Fruit fly (Drosophila melanogaster) whole organism, prepupa: Measurements from ENCODE around the gene smp-30.

ENCODE experiments used
- CG10669 ChIP-seq: fragments of 200-800 bp; sonication (Bioruptor generic); optimal IDR thresholded peaks from 3 replicates; lab custom pipeline; 2018; ENCODE audit warnings: missing biosample characterization, mild to moderate bottlenecking, missing genetic modification characterization, moderate library complexity
- CG11294 ChIP-seq: fragments of 200-800 bp; sonication (Bioruptor generic); IDR thresholded peaks from 2 replicates; pipeline ENCODE4 v1.3.6; 2022; ENCODE audit warnings: missing biosample characterization, missing genetic modification characterization
- CG11762 ChIP-seq: fragments of 200-800 bp; sonication (Bioruptor generic); optimal IDR thresholded peaks from 3 replicates; lab custom pipeline; 2016; ENCODE audit warnings: missing biosample characterization, missing genetic modification characterization; ENCODE audit not compliant: insufficient read depth
- CG11902 ChIP-seq: fragments of 200-800 bp; sonication (Bioruptor generic); optimal IDR thresholded peaks from 3 replicates; lab custom pipeline; 2016; ENCODE audit warnings: missing biosample characterization, missing genetic modification characterization
- CG15336 ChIP-seq: fragments of 200-800 bp; sonication (Bioruptor generic); IDR thresholded peaks from 2 replicates; pipeline ENCODE4 v1.3.6; 2022; ENCODE audit warnings: missing biosample characterization, missing genetic modification characterization
- CG1621 ChIP-seq: fragments of 200-800 bp; sonication (Bioruptor generic); optimal IDR thresholded peaks from 3 replicates; lab custom pipeline; 2018; ENCODE audit warnings: missing biosample characterization, mild to moderate bottlenecking, missing genetic modification characterization
- CG16779 ChIP-seq: fragments of 200-800 bp; sonication (Bioruptor generic); optimal IDR thresholded peaks from 3 replicates; lab custom pipeline; 2017; ENCODE audit warnings: missing biosample characterization, mild to moderate bottlenecking, missing genetic modification characterization
- CG3032 ChIP-seq: fragments of 200-800 bp; optimal IDR thresholded peaks from 2 replicates; lab custom pipeline; 2019; ENCODE audit warnings: missing biosample characterization, mild to moderate bottlenecking, missing genetic modification characterization, moderate library complexity
- CG31627 ChIP-seq: fragments of 200-800 bp; sonication (Bioruptor generic); optimal IDR thresholded peaks from 3 replicates; lab custom pipeline; 2016; ENCODE audit warnings: missing biosample characterization, missing genetic modification characterization
- CG32006 ChIP-seq: fragments of 200-800 bp; sonication (Bioruptor generic); optimal IDR thresholded peaks from 3 replicates; lab custom pipeline; 2017; ENCODE audit warnings: missing biosample characterization, mild to moderate bottlenecking, missing genetic modification characterization
- CG34406 ChIP-seq: fragments of 200-800 bp; sonication (Bioruptor generic); optimal IDR thresholded peaks from 3 replicates; lab custom pipeline; 2016; ENCODE audit warnings: missing biosample characterization, missing genetic modification characterization
- CG6163 ChIP-seq: fragments of 200-800 bp; sonication (Bioruptor generic); IDR thresholded peaks from 3 replicates; pipeline ENCODE4 v1.3.6; 2022; ENCODE audit warnings: missing biosample characterization, missing genetic modification characterization
- CG6276 ChIP-seq: fragments of 200-800 bp; sonication (Bioruptor generic); optimal IDR thresholded peaks from 2 replicates; lab custom pipeline; 2017; ENCODE audit warnings: missing biosample characterization, mild to moderate bottlenecking, missing genetic modification characterization
- CG6792 ChIP-seq: fragments of 200-800 bp; sonication (Bioruptor generic); optimal IDR thresholded peaks from 3 replicates; lab custom pipeline; 2016; ENCODE audit warnings: missing biosample characterization, missing genetic modification characterization
- CG6808 ChIP-seq: fragments of 200-800 bp; sonication (Bioruptor generic); optimal IDR thresholded peaks from 3 replicates; lab custom pipeline; 2017; ENCODE audit warnings: missing biosample characterization, missing genetic modification characterization, mild to moderate bottlenecking, moderate library complexity, missing genetic modification reagents
- CG6854 ChIP-seq: fragments of 200-800 bp; sonication (Bioruptor generic); optimal IDR thresholded peaks from 2 replicates; lab custom pipeline; 2017; ENCODE audit warnings: missing biosample characterization, mild to moderate bottlenecking, missing genetic modification characterization
- CG7368 ChIP-seq: fragments of 200-800 bp; sonication (Bioruptor generic); optimal IDR thresholded peaks from 3 replicates; lab custom pipeline; 2016; ENCODE audit warnings: missing biosample characterization, missing genetic modification characterization
- CG8119 ChIP-seq: fragments of 200-800 bp; sonication (Bioruptor generic); IDR thresholded peaks from 3 replicates; pipeline ENCODE4 v1.3.6; 2022; ENCODE audit warnings: missing biosample characterization, missing genetic modification characterization
- CG8632 ChIP-seq: fragments of 200-800 bp; sonication (Bioruptor generic); optimal IDR thresholded peaks from 3 replicates; lab custom pipeline; 2016; ENCODE audit warnings: missing biosample characterization, missing genetic modification characterization
- CG9139 ChIP-seq: fragments of 200-800 bp; sonication (Bioruptor generic); optimal IDR thresholded peaks from 3 replicates; lab custom pipeline; 2017; ENCODE audit warnings: missing biosample characterization, mild to moderate bottlenecking, missing genetic modification characterization
- Eip75B ChIP-seq: fragments of 200-800 bp; sonication (Bioruptor generic); optimal IDR thresholded peaks from 3 replicates; lab custom pipeline; 2016; ENCODE audit warnings: missing biosample characterization, missing genetic modification characterization
- Eip78C ChIP-seq: fragments of 200-800 bp; sonication (Bioruptor generic); peaks from one replicate; lab custom pipeline; 2016; ENCODE audit warnings: missing biosample characterization, missing genetic modification characterization
- Eip93F ChIP-seq: fragments of 200-800 bp; sonication (Bioruptor generic); optimal IDR thresholded peaks from 2 replicates; lab custom pipeline; 2016; ENCODE audit warnings: missing biosample characterization, mild to moderate bottlenecking, missing genetic modification characterization
- Gug ChIP-seq: fragments of 200-800 bp; sonication (Bioruptor generic); IDR thresholded peaks from 2 replicates; pipeline ENCODE4 v1.3.6; 2022; ENCODE audit warnings: missing biosample characterization, missing genetic modification characterization
- Hr38 ChIP-seq: sonication (Bioruptor generic); optimal IDR thresholded peaks from 2 replicates; lab custom pipeline; 2016; ENCODE audit warnings: missing biosample characterization, missing genetic modification characterization
- Hr39 ChIP-seq: fragments of 200-800 bp; sonication (Bioruptor generic); optimal IDR thresholded peaks from 2 replicates; lab custom pipeline; 2016; ENCODE audit warnings: missing biosample characterization, missing genetic modification characterization
- Hr4 ChIP-seq: fragments of 200-800 bp; sonication (Bioruptor generic); optimal IDR thresholded peaks from 3 replicates; lab custom pipeline; 2016; ENCODE audit warnings: missing biosample characterization, missing genetic modification characterization
- Lpt ChIP-seq: fragments of 200-800 bp; sonication (Bioruptor generic); optimal IDR thresholded peaks from 3 replicates; lab custom pipeline; 2016; ENCODE audit warnings: missing biosample characterization, missing genetic modification characterization
- OdsH ChIP-seq: fragments of 200-800 bp; sonication (Bioruptor generic); optimal IDR thresholded peaks from 3 replicates; lab custom pipeline; 2016; ENCODE audit warnings: missing biosample characterization, missing genetic modification characterization
- Smox ChIP-seq: fragments of 200-800 bp; sonication (Bioruptor generic); optimal IDR thresholded peaks from 3 replicates; lab custom pipeline; 2016; ENCODE audit warnings: missing biosample characterization, missing genetic modification characterization
- Sox102F ChIP-seq: fragments of 200-800 bp; sonication (Bioruptor generic); optimal IDR thresholded peaks from 2 replicates; lab custom pipeline; 2016; ENCODE audit warnings: missing biosample characterization, mild to moderate bottlenecking, missing genetic modification characterization
- Sox14 ChIP-seq: fragments of 200-800 bp; sonication (Bioruptor generic); optimal IDR thresholded peaks from 3 replicates; lab custom pipeline; 2016; ENCODE audit warnings: missing biosample characterization, missing genetic modification characterization
- Sox15 ChIP-seq: fragments of 200-800 bp; sonication (Bioruptor generic); optimal IDR thresholded peaks from 3 replicates; lab custom pipeline; 2016; ENCODE audit warnings: missing biosample characterization, missing genetic modification characterization
- achi ChIP-seq: fragments of 200-800 bp; sonication (Bioruptor generic); optimal IDR thresholded peaks from 3 replicates; lab custom pipeline; 2016; ENCODE audit warnings: missing biosample characterization, missing genetic modification characterization
- cyc ChIP-seq: fragments of 200-800 bp; sonication (Bioruptor generic); optimal IDR thresholded peaks from 3 replicates; lab custom pipeline; 2016; ENCODE audit warnings: missing biosample characterization, missing genetic modification characterization
- dac ChIP-seq: fragments of 200-800 bp; sonication (Bioruptor generic); optimal IDR thresholded peaks from 2 replicates; lab custom pipeline; 2017; ENCODE audit warnings: missing biosample characterization, mild to moderate bottlenecking, missing genetic modification characterization
- dsx ChIP-seq: fragments of 200-800 bp; optimal IDR thresholded peaks from 3 replicates; lab custom pipeline; 2019; ENCODE audit warnings: missing biosample characterization, mild to moderate bottlenecking, missing genetic modification characterization, moderate library complexity; ENCODE audit not compliant: poor library complexity, severe bottlenecking
- eg ChIP-seq: fragments of 200-800 bp; sonication (Bioruptor generic); IDR thresholded peaks from 3 replicates; pipeline ENCODE4 v1.3.6; 2022; ENCODE audit warnings: missing biosample characterization, missing genetic modification characterization
- esn ChIP-seq: fragments of 200-800 bp; sonication (Bioruptor generic); optimal IDR thresholded peaks from 2 replicates; lab custom pipeline; 2016; ENCODE audit warnings: missing biosample characterization, mild to moderate bottlenecking, missing genetic modification characterization, moderate library complexity
- fd59A ChIP-seq: fragments of 200-800 bp; sonication (Bioruptor generic); optimal IDR thresholded peaks from 2 replicates; lab custom pipeline; 2017; ENCODE audit warnings: missing biosample characterization, mild to moderate bottlenecking, missing genetic modification characterization, missing genetic modification reagents
- fd85E ChIP-seq: fragments of 200-800 bp; sonication (Bioruptor generic); optimal IDR thresholded peaks from 3 replicates; lab custom pipeline; 2016; ENCODE audit warnings: missing biosample characterization, missing genetic modification characterization
- fkh ChIP-seq: fragments of 200-800 bp; sonication (Bioruptor generic); optimal IDR thresholded peaks from 3 replicates; lab custom pipeline; 2017; ENCODE audit warnings: missing biosample characterization, mild to moderate bottlenecking, missing genetic modification characterization, moderate library complexity
- lz ChIP-seq: fragments of 200-800 bp; sonication (Bioruptor generic); optimal IDR thresholded peaks from 3 replicates; lab custom pipeline; 2016; ENCODE audit warnings: missing biosample characterization, missing genetic modification characterization
- net ChIP-seq: fragments of 200-800 bp; sonication (Bioruptor generic); optimal IDR thresholded peaks from 3 replicates; lab custom pipeline; 2016; ENCODE audit warnings: missing biosample characterization, missing genetic modification characterization
- pdm3 ChIP-seq: fragments of 200-800 bp; sonication (Bioruptor generic); optimal IDR thresholded peaks from 3 replicates; lab custom pipeline; 2016; ENCODE audit warnings: missing biosample characterization, missing genetic modification characterization
- spab ChIP-seq: fragments of 200-800 bp; sonication (Bioruptor generic); optimal IDR thresholded peaks from 2 replicates; lab custom pipeline; 2017; ENCODE audit warnings: missing biosample characterization, mild to moderate bottlenecking, missing genetic modification characterization, missing genetic modification reagents
- ss ChIP-seq, 2 experiments: fragments of 200-800 bp; sonication (Bioruptor generic); optimal IDR thresholded peaks; 2 replicates in 1 of 2; 3 replicates in 1 of 2; lab custom pipeline; 2017 to 2018; ENCODE audit warnings: mild to moderate bottlenecking in 2 of 2, missing biosample characterization in 2 of 2, missing genetic modification characterization in 2 of 2, moderate library complexity in 1 of 2
- svp ChIP-seq: fragments of 200-800 bp; sonication (Bioruptor generic); peaks from one replicate; lab custom pipeline; 2016; ENCODE audit warnings: missing biosample characterization, missing genetic modification characterization
- vri ChIP-seq: fragments of 200-800 bp; sonication (Bioruptor generic); optimal IDR thresholded peaks from 3 replicates; lab custom pipeline; 2016; ENCODE audit warnings: missing biosample characterization, mild to moderate bottlenecking, missing genetic modification characterization

smp-30 gene

DNA sequence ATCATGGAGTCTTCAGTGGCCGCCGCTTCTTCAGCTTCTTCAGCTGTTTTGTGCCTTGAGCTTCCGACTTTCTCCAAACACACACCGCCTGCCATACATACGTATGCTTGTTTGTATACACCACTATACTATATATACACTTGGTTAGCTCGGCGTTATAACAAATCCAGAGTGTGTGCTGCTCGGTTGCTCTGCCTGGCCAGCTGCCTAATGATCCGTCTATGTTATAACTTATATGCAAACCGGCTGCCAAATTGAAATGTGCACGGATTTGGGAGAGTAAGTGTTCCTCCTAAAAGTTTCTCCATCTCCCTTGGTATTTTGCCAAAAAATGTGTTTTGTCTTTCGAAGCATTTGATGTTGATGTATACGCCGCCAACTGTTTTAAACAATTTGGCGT lies 12.4 kb upstream of the smp-30 start:
- TF ChIP-seq fkh (GFP tag; lab: Kevin White, UChicago) (no peak), Hr38 (GFP tag; lab: Kevin White, UChicago) (no peak), CG9139 (no peak), OdsH (GFP tag; lab: Kevin White, UChicago) (no peak), Hr4 (GFP tag; lab: Kevin White, UChicago) (no peak), CG32006 (GFP tag; lab: Kevin White, UChicago) (no peak), Eip75B (GFP tag; lab: Kevin White, UChicago) (no peak), esn (GFP tag; lab: Kevin White, UChicago) (no peak), CG11294 (GFP tag; lab: Robert Waterston, UW) (no peak), CG1621 (no peak), svp (GFP tag; lab: Kevin White, UChicago) (no peak), vri (no peak), CG10669 (GFP tag; lab: Kevin White, UChicago) (no peak), CG6808 (GFP tag; lab: Kevin White, UChicago) (no peak), Sox102F (no peak), CG6163 (no peak), dsx (no peak), lz (GFP tag; lab: Kevin White, UChicago) (no peak), Lpt (GFP tag; lab: Kevin White, UChicago) (no peak)

DNA sequence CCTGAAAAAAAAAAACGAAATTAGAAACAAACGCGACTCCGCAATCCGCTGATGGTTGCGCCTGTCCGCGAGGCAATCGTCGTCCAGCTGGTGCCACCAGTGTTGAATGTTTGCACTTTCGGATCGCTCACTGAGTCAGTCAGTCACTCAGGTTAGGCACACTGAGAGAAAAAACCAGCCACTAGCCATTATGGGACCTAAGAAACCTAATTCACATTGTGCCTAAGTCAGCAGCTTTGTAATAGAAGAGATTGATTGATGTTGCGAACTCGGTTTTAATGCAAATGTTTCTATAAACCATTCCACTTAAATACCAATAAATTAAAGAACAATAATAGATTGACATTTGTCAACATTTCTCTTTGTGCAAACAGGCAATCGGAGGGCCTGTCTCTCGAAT lies 10.0 kb upstream of the smp-30 start:
- TF ChIP-seq CG6808 (GFP tag; lab: Kevin White, UChicago) (no peak), fd59A (no peak), Lpt (GFP tag; lab: Kevin White, UChicago) (peak; percentile 19), CG6163 (0 out of 3 replicates have a peak, but pooled peaks have one; percentile 27), spab (GFP tag; lab: Kevin White, UChicago) (no peak), achi (GFP tag; lab: Kevin White, UChicago) (peak; percentile 12), esn (GFP tag; lab: Kevin White, UChicago) (no peak), Sox14 (GFP tag; lab: Kevin White, UChicago) (no peak), net (no peak), CG7368 (GFP tag; lab: Kevin White, UChicago) (no peak), CG16779 (tag; lab: Kevin White, UChicago) (no peak), Hr38 (GFP tag; lab: Kevin White, UChicago) (no peak), Smox (GFP tag; lab: Kevin White, UChicago) (no peak), eg (GFP tag; lab: Robert Waterston, UW) (peak; percentile 5; the same call in 1 of the 3 replicates), CG1621 (no peak), CG6792 (GFP tag; lab: Kevin White, UChicago) (no peak), Hr4 (GFP tag; lab: Kevin White, UChicago) (peak; percentile 68), lz (GFP tag; lab: Kevin White, UChicago) (no peak), CG11902 (GFP tag; lab: Kevin White, UChicago) (no peak), CG8632 (no peak), CG34406 (no peak), CG11762 (GFP tag; lab: Kevin White, UChicago) (no peak), Hr39 (GFP tag; lab: Kevin White, UChicago) (no peak), vri (no peak), Gug (GFP tag; lab: Robert Waterston, UW) (0 out of 2 replicates have a peak, but pooled peaks have one; percentile 19), CG15336 (GFP tag; lab: Robert Waterston, UW) (peak; percentile 77), Eip78C (GFP tag; lab: Kevin White, UChicago) (no peak), cyc (GFP tag; lab: Kevin White, UChicago) (no peak), CG6276 (GFP tag; lab: Kevin White, UChicago) (no peak), fkh (GFP tag; lab: Kevin White, UChicago) (no peak), CG32006 (GFP tag; lab: Kevin White, UChicago) (peak; percentile 75), Eip93F (no peak), fd85E (GFP tag; lab: Kevin White, UChicago) (no peak), CG3032 (tag; lab: Kevin White, UChicago) (no peak), svp (GFP tag; lab: Kevin White, UChicago) (no peak), ss (GFP tag; optimal IDR thresholded peaks at IDR 0.05; lab: Kevin White, UChicago) (no peak), CG8119 (peak; percentile 65), CG31627 (GFP tag; lab: Kevin White, UChicago) (no peak), CG9139 (no peak), pdm3 (peak; percentile 12), dac (GFP tag; lab: Kevin White, UChicago) (no peak), CG6854 (no peak), Sox15 (no peak), Eip75B (GFP tag; lab: Kevin White, UChicago) (no peak), OdsH (GFP tag; lab: Kevin White, UChicago) (peak; percentile 47)
